Fruit fly (Drosophila melanogaster) whole organism, embryonic: ENCODE data around the gene RpS26.

Source experiments
- Bgb ChIP-seq: fragments of 200-800 bp; sonication (Bioruptor generic); IDR thresholded peaks from 2 replicates; pipeline ENCODE4 v1.3.6; 2022; ENCODE audit warnings: missing biosample characterization, missing genetic modification characterization; ENCODE audit not compliant: partially characterized antibody
- CG10147 ChIP-seq: fragments of 200-800 bp; sonication (Bioruptor generic); optimal IDR thresholded peaks from 2 replicates; lab custom pipeline; 2019; ENCODE audit warnings: missing biosample characterization, mild to moderate bottlenecking, missing genetic modification characterization, moderate library complexity
- CG10366 ChIP-seq: fragments of 200-800 bp; sonication (Bioruptor generic); IDR thresholded peaks from 2 replicates; pipeline ENCODE4 v1.3.6; 2022; ENCODE audit warnings: missing biosample characterization, missing genetic modification characterization
- CG11695 ChIP-seq: fragments of 200-800 bp; sonication (Bioruptor generic); IDR thresholded peaks from 3 replicates; pipeline ENCODE4 v1.3.6; 2022; ENCODE audit warnings: missing biosample characterization, missing genetic modification characterization
- CG12659 ChIP-seq: fragments of 200-800 bp; sonication (Bioruptor generic); optimal IDR thresholded peaks from 3 replicates; lab custom pipeline; 2017; ENCODE audit warnings: mild to moderate bottlenecking, missing biosample characterization, missing genetic modification reagents, missing genetic modification characterization
- CG13775 ChIP-seq: fragments of 200-800 bp; sonication (Bioruptor generic); optimal IDR thresholded peaks from 3 replicates; lab custom pipeline; 2017; ENCODE audit warnings: missing biosample characterization, mild to moderate bottlenecking, missing genetic modification characterization
- CG14860 ChIP-seq: fragments of 200-800 bp; sonication (Bioruptor generic); IDR thresholded peaks from 3 replicates; pipeline ENCODE4 v1.3.6; 2022; ENCODE audit warnings: missing biosample characterization, missing genetic modification characterization; ENCODE audit not compliant: partially characterized antibody
- CG15011 ChIP-seq: fragments of 200-800 bp; sonication (Bioruptor generic); optimal IDR thresholded peaks from 3 replicates; lab custom pipeline; 2018; ENCODE audit warnings: missing biosample characterization, mild to moderate bottlenecking, missing genetic modification characterization
- CG1603 ChIP-seq: fragments of 200-800 bp; sonication (Bioruptor generic); optimal IDR thresholded peaks from 2 replicates; lab custom pipeline; 2019; ENCODE audit warnings: missing biosample characterization, mild to moderate bottlenecking, missing genetic modification characterization, moderate library complexity
- CG17802 ChIP-seq: fragments of 200-800 bp; sonication (Bioruptor generic); optimal IDR thresholded peaks from 2 replicates; lab custom pipeline; 2018; ENCODE audit warnings: missing biosample characterization, mild to moderate bottlenecking, missing genetic modification characterization, moderate library complexity
- CG17829 ChIP-seq: fragments of 200-800 bp; optimal IDR thresholded peaks from 2 replicates; lab custom pipeline; 2019; ENCODE audit warnings: missing biosample characterization, mild to moderate bottlenecking, missing genetic modification characterization, moderate library complexity
- CG18599 ChIP-seq: fragments of 200-800 bp; sonication (Bioruptor generic); optimal IDR thresholded peaks from 3 replicates; lab custom pipeline; 2017; ENCODE audit warnings: missing biosample characterization, missing genetic modification characterization, mild to moderate bottlenecking, moderate library complexity, missing genetic modification reagents
- CG2116 ChIP-seq: fragments of 200-800 bp; sonication (Bioruptor generic); optimal IDR thresholded peaks from 3 replicates; lab custom pipeline; 2018; ENCODE audit warnings: missing biosample characterization, mild to moderate bottlenecking, missing genetic modification characterization
- CG2199 ChIP-seq: fragments of 200-800 bp; sonication (Bioruptor generic); IDR thresholded peaks from 3 replicates; pipeline ENCODE4 v1.3.6; 2022; ENCODE audit warnings: missing biosample characterization, missing genetic modification characterization
- CG3065 ChIP-seq: fragments of 200-800 bp; sonication (Bioruptor generic); optimal IDR thresholded peaks from 2 replicates; lab custom pipeline; 2016; ENCODE audit warnings: missing biosample characterization, missing genetic modification characterization
- CG3163 ChIP-seq: fragments of 200-800 bp; sonication (Bioruptor generic); optimal IDR thresholded peaks from 3 replicates; lab custom pipeline; 2016; ENCODE audit warnings: missing biosample characterization, missing genetic modification characterization
- CG3847 ChIP-seq: fragments of 200-800 bp; sonication (Bioruptor generic); IDR thresholded peaks from 2 replicates; pipeline ENCODE4 v1.3.6; 2022; ENCODE audit warnings: missing biosample characterization, missing genetic modification characterization
- CG4404 ChIP-seq: fragments of 200-800 bp; sonication (Bioruptor generic); IDR thresholded peaks from 2 replicates; pipeline ENCODE4 v1.3.6; 2022; ENCODE audit warnings: missing biosample characterization, missing genetic modification characterization
- CG6272 ChIP-seq: fragments of 200-800 bp; sonication (Bioruptor generic); IDR thresholded peaks from 2 replicates; pipeline ENCODE4 v1.3.6; 2022; ENCODE audit warnings: missing biosample characterization, missing genetic modification characterization
- Dll ChIP-seq: fragments of 200-800 bp; sonication (Bioruptor generic); IDR thresholded peaks from 4 replicates; pipeline ENCODE4 v1.3.6; 2022; ENCODE audit warnings: missing biosample characterization, missing genetic modification characterization; ENCODE audit not compliant: partially characterized antibody
- Drgx ChIP-seq: fragments of 200-800 bp; sonication (Bioruptor generic); IDR thresholded peaks from 2 replicates; pipeline ENCODE4 v1.3.6; 2022; ENCODE audit warnings: missing biosample characterization, missing genetic modification characterization
- Eip74EF ChIP-seq, 2 experiments: fragments of 200-800 bp in 1 of 2; fragments of >200 bp in 1 of 2; sonication (Bioruptor generic) in 1 of 2; optimal IDR thresholded peaks; 2 replicates each; lab custom pipeline; 2017 to 2019; ENCODE audit warnings: missing biosample characterization in 2 of 2, missing genetic modification characterization in 2 of 2, mild to moderate bottlenecking in 1 of 2, moderate library complexity in 1 of 2
- Ets97D ChIP-seq: fragments of 200-800 bp; sonication (Bioruptor generic); optimal IDR thresholded peaks from 3 replicates; lab custom pipeline; 2016; ENCODE audit warnings: missing biosample characterization, missing genetic modification characterization
- HmgD ChIP-seq: fragments of 200-800 bp; sonication (Bioruptor generic); optimal IDR thresholded peaks from 3 replicates; lab custom pipeline; 2016; ENCODE audit warnings: missing biosample characterization, missing genetic modification characterization
- HmgZ ChIP-seq: fragments of 200-800 bp; sonication (Bioruptor generic); optimal IDR thresholded peaks from 2 replicates; lab custom pipeline; 2018; ENCODE audit warnings: missing biosample characterization, mild to moderate bottlenecking, missing genetic modification characterization
- MESR4 ChIP-seq: fragments of 200-800 bp; sonication (Bioruptor generic); optimal IDR thresholded peaks from 2 replicates; lab custom pipeline; 2018; ENCODE audit warnings: missing biosample characterization, mild to moderate bottlenecking, missing genetic modification characterization, moderate library complexity
- Meics ChIP-seq: fragments of 200-800 bp; sonication (Bioruptor generic); optimal IDR thresholded peaks from 2 replicates; lab custom pipeline; 2017; ENCODE audit warnings: missing biosample characterization, mild to moderate bottlenecking, missing genetic modification characterization
- Ptx1 ChIP-seq: fragments of 200-800 bp; sonication (Bioruptor generic); IDR thresholded peaks from 2 replicates; pipeline ENCODE4 v1.3.6; 2022; ENCODE audit warnings: missing biosample characterization, missing genetic modification characterization
- Sin3A ChIP-seq: fragments of >200 bp; optimal IDR thresholded peaks from 2 replicates; lab custom pipeline; 2018
- Sry-δ ChIP-seq: fragments of 200-800 bp; sonication (Bioruptor generic); optimal IDR thresholded peaks from 2 replicates; lab custom pipeline; 2016; ENCODE audit warnings: missing biosample characterization, missing genetic modification characterization
- Trl ChIP-seq, 3 experiments: fragments of >200 bp in 2 of 3; fragments of 200-800 bp in 1 of 3; sonication (Bioruptor generic) in 1 of 3; optimal IDR thresholded peaks; 2 replicates in 1 of 3; 3 replicates in 2 of 3; lab custom pipeline; 2016 to 2017; ENCODE audit warnings: missing biosample characterization in 1 of 3, missing genetic modification characterization in 1 of 3
- bigmax ChIP-seq: fragments of 200-800 bp; sonication (Bioruptor generic); optimal IDR thresholded peaks from 2 replicates; lab custom pipeline; 2018; ENCODE audit warnings: missing biosample characterization, mild to moderate bottlenecking, missing genetic modification characterization
- cg ChIP-seq: fragments of 200-800 bp; sonication (Bioruptor generic); optimal IDR thresholded peaks from 3 replicates; lab custom pipeline; 2019; ENCODE audit warnings: missing biosample characterization, mild to moderate bottlenecking, missing genetic modification characterization, moderate library complexity
- chn ChIP-seq: fragments of 200-800 bp; sonication (Bioruptor generic); optimal IDR thresholded peaks from 2 replicates; lab custom pipeline; 2016; ENCODE audit warnings: missing biosample characterization, missing genetic modification characterization
- crp ChIP-seq, 2 experiments: fragments of 200-800 bp; sonication (Bioruptor generic); optimal IDR thresholded peaks; 2 replicates in 1 of 2; 3 replicates in 1 of 2; lab custom pipeline; 2017; ENCODE audit warnings: missing biosample characterization in 2 of 2, missing genetic modification characterization in 2 of 2, mild to moderate bottlenecking in 1 of 2, moderate library complexity in 1 of 2
- gcm ChIP-seq: fragments of 200-800 bp; sonication (Bioruptor generic); optimal IDR thresholded peaks from 2 replicates; lab custom pipeline; 2019; ENCODE audit warnings: missing biosample characterization, mild to moderate bottlenecking, missing genetic modification characterization, moderate library complexity
- grau ChIP-seq: fragments of 200-800 bp; optimal IDR thresholded peaks from 3 replicates; lab custom pipeline; 2019; ENCODE audit warnings: missing biosample characterization, mild to moderate bottlenecking, missing genetic modification characterization, moderate library complexity
- kah ChIP-seq: fragments of 200-800 bp; sonication (Bioruptor generic); optimal IDR thresholded peaks from 2 replicates; lab custom pipeline; 2018; ENCODE audit warnings: missing biosample characterization, mild to moderate bottlenecking, missing genetic modification characterization
- knrl ChIP-seq: fragments of 200-800 bp; sonication (Bioruptor generic); IDR thresholded peaks from 3 replicates; pipeline ENCODE4 v1.3.6; 2022; ENCODE audit warnings: missing biosample characterization, missing genetic modification characterization; ENCODE audit not compliant: partially characterized antibody
- lov ChIP-seq, 2 experiments: fragments of 200-800 bp in 1 of 2; fragments of >200 bp in 1 of 2; sonication (Bioruptor generic) in 1 of 2; IDR thresholded peaks in 1 of 2; optimal IDR thresholded peaks in 1 of 2; 2 replicates in 1 of 2; 3 replicates in 1 of 2; pipeline versions ENCODE4 v1.3.6 to Lab custom; 2017 to 2022; ENCODE audit warnings: missing biosample characterization in 1 of 2, missing genetic modification characterization in 1 of 2
- nerfin-2 ChIP-seq: fragments of 200-800 bp; sonication (Bioruptor generic); IDR thresholded peaks from 2 replicates; pipeline ENCODE4 v1.3.6; 2022; ENCODE audit warnings: missing biosample characterization, missing genetic modification characterization; ENCODE audit not compliant: partially characterized antibody
- peb ChIP-seq: fragments of 200-800 bp; sonication (Bioruptor generic); IDR thresholded peaks from 2 replicates; pipeline ENCODE4 v1.3.6; 2022; ENCODE audit warnings: missing biosample characterization, missing genetic modification characterization
- repo ChIP-seq: fragments of 200-800 bp; sonication (Bioruptor generic); optimal IDR thresholded peaks from 2 replicates; lab custom pipeline; 2016; ENCODE audit warnings: missing biosample characterization, missing genetic modification characterization
- salm ChIP-seq: fragments of 200-800 bp; sonication (Bioruptor generic); optimal IDR thresholded peaks from 2 replicates; lab custom pipeline; 2018; ENCODE audit warnings: missing biosample characterization, mild to moderate bottlenecking, missing genetic modification characterization
- shn ChIP-seq: fragments of 200-800 bp; sonication (Bioruptor generic); optimal IDR thresholded peaks from 3 replicates; lab custom pipeline; 2016; ENCODE audit warnings: missing biosample characterization, missing genetic modification characterization
- sob ChIP-seq: fragments of 200-800 bp; sonication (Bioruptor generic); IDR thresholded peaks from 2 replicates; pipeline ENCODE4 v1.3.6; 2022; ENCODE audit warnings: missing biosample characterization, missing genetic modification characterization
- ssp ChIP-seq: fragments of 200-800 bp; sonication (Bioruptor generic); IDR thresholded peaks from 2 replicates; pipeline ENCODE4 v1.3.6; 2022; ENCODE audit warnings: missing biosample characterization, missing genetic modification characterization
- unc-4 ChIP-seq: fragments of 200-800 bp; sonication (Bioruptor generic); IDR thresholded peaks from 2 replicates; pipeline ENCODE4 v1.3.6; 2022; ENCODE audit warnings: missing biosample characterization, missing genetic modification characterization; ENCODE audit not compliant: partially characterized antibody

Gene RpS26

dm6 chr2L:18454128-18454788 lies 11.2 kb upstream of the RpS26 start, which contains the start of the genes bsf and Ntf-2r (continued):
- no peak for TF ChIP-seq gcm (GFP tag; lab: Kevin White, UChicago)
- TF ChIP-seq Bgb (GFP tag; lab: Robert Waterston, UW): peak; percentile 94
- TF ChIP-seq CG14860 (GFP tag; lab: Robert Waterston, UW): peak; percentile 87
- no peak for TF ChIP-seq CG15011 (GFP tag; lab: Kevin White, UChicago)
- no peak for TF ChIP-seq lov (optimal IDR thresholded peaks at IDR 0.05; lab: Kevin White, UChicago)
- no peak for TF ChIP-seq lov (GFP tag; IDR thresholded peaks at IDR 0.05; lab: Robert Waterston, UW)
- TF ChIP-seq ssp (GFP tag; lab: Robert Waterston, UW): no peak
- no peak for TF ChIP-seq salm (tag; lab: Kevin White, UChicago)
- peak; percentile 3 for TF ChIP-seq CG3163 (GFP tag; lab: Kevin White, UChicago)
- peak; percentile 90 for TF ChIP-seq Dll (GFP tag; lab: Robert Waterston, UW)
- no peak for TF ChIP-seq CG6272 (GFP tag; lab: Robert Waterston, UW)
- TF ChIP-seq CG10147 (GFP tag; lab: Kevin White, UChicago): no peak
- peak; percentile 72; the same call in 2 of the 3 replicates for TF ChIP-seq CG2199
- TF ChIP-seq peb (GFP tag; lab: Robert Waterston, UW): no peak
- TF ChIP-seq CG2116: peak; percentile 60
- TF ChIP-seq Sin3A (lab: Kevin White, UChicago): peak; percentile 72
- TF ChIP-seq HmgD (GFP tag; lab: Kevin White, UChicago): peak; percentile 15
- TF ChIP-seq CG13775 (GFP tag; lab: Kevin White, UChicago): peak; percentile 16
- peak; percentile 11 for TF ChIP-seq CG12659 (GFP tag; lab: Kevin White, UChicago)
- TF ChIP-seq cg (GFP tag; lab: Kevin White, UChicago): no peak
- TF ChIP-seq crp (GFP tag; optimal IDR thresholded peaks at IDR 0.05; lab: Kevin White, UChicago): no peak
- 0 out of 2 replicates have a peak, but pooled peaks have one; percentile 11 for TF ChIP-seq Ptx1 (GFP tag; lab: Robert Waterston, UW)
- peak; percentile 15 for TF ChIP-seq CG17829
- TF ChIP-seq HmgZ (tag; lab: Kevin White, UChicago): peak; percentile 10
- TF ChIP-seq CG18599 (GFP tag; lab: Kevin White, UChicago): no peak
- no peak for TF ChIP-seq CG10366 (GFP tag; lab: Robert Waterston, UW)
- peak; percentile 91 for TF ChIP-seq knrl (GFP tag; lab: Robert Waterston, UW)
- no peak for TF ChIP-seq kah (GFP tag; lab: Kevin White, UChicago)
- TF ChIP-seq CG11695 (GFP tag; lab: Robert Waterston, UW): no peak
- no peak for TF ChIP-seq shn
- TF ChIP-seq Trl (optimal IDR thresholded peaks at IDR 0.05; lab: Kevin White, UChicago): no peak
- TF ChIP-seq Trl (GFP tag; optimal IDR thresholded peaks at IDR 0.05; lab: Kevin White, UChicago): no peak
- no peak for TF ChIP-seq Eip74EF (GFP tag; optimal IDR thresholded peaks at IDR 0.05; lab: Kevin White, UChicago)
- no peak for TF ChIP-seq CG4404 (GFP tag; lab: Robert Waterston, UW)
- peak; percentile 67 for TF ChIP-seq MESR4 (GFP tag; lab: Kevin White, UChicago)
- TF ChIP-seq unc-4: peak; percentile 90
- TF ChIP-seq CG3065 (GFP tag; lab: Kevin White, UChicago): no peak
- no peak for TF ChIP-seq repo
- TF ChIP-seq chn: no peak
- peak; percentile 54 for TF ChIP-seq Ets97D (GFP tag; lab: Kevin White, UChicago)
- peak; percentile 76 for TF ChIP-seq CG1603
- no peak for TF ChIP-seq Meics (GFP tag; lab: Kevin White, UChicago)
- no peak for TF ChIP-seq grau (tag; lab: Kevin White, UChicago)
- TF ChIP-seq nerfin-2 (GFP tag; lab: Robert Waterston, UW): peak; percentile 74
- peak; percentile 74 for TF ChIP-seq bigmax (GFP tag; lab: Kevin White, UChicago)
- TF ChIP-seq CG3847 (GFP tag; lab: Robert Waterston, UW): 0 out of 2 replicates have a peak, but pooled peaks have one; percentile 41
- TF ChIP-seq Sry-δ: peak; percentile 79
- peak; percentile 28 for TF ChIP-seq CG17802 (tag; lab: Kevin White, UChicago)
- 0 out of 2 replicates have a peak, but pooled peaks have one; percentile 6 for TF ChIP-seq Drgx (GFP tag; lab: Robert Waterston, UW)
- TF ChIP-seq sob (GFP tag; lab: Robert Waterston, UW): 0 out of 2 replicates have a peak, but pooled peaks have one; percentile 7
